Worm (Caenorhabditis elegans): ENCODE measurements around the gene Y53G8AR.5.

The Y53G8AR.5 gene

DNA sequence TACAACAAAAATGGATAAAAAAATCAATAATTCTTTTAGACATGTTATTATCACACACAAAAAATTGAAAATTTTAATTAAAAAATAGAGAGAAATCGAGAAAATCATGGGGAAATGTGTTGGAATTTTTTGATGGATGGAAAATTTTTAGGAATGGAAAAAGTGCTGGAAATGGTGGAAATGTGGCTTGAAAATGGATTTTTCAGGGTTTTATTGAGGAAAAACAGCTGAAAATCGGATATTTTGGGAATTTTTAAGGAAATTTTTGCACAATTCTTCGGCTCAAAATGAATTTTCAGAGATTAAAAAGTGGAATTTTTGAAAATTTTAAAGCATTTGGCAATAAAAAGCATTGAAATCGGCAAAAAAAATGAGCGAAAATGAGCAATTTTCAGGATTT, 20.6 kb downstream of the Y53G8AR.5 start:
- TF ChIP-seq syd-9 (tag; optimal IDR thresholded peaks at IDR 0.05) (no peak), pqm-1 (tag; optimal IDR thresholded peaks at IDR 0.05) (no peak), tbx-2 (tag; optimal IDR thresholded peaks at IDR 0.05) (no peak), ceh-45 (GFP tag; IDR thresholded peaks at IDR 0.05) (0 out of 2 replicates have a peak, but pooled peaks have one; percentile 26)

DNA sequence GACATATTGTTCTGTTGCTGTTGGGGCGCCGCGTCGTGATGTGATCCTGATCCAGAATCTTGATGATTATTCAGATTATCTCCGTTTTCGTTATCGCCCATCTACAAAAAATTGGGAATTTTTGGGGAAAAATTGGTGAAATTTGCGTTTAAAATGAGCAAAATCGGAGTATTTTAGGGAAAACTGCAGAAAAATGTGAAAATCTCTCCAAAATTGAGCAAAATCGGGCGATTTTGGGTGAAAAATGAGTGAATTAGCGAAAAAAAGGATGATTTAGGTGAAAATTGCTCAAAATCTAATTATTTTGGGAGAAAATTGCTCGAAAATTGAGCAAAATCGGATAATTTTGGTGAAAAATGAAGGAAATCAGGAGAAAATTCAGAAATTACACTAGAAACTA, 23.9 kb downstream of the Y53G8AR.5 start, which contains the start of gene Y53G8AR.9:
Gene Y53G8AR.9, minus strand, starts transcription at position 101 of the 400 bp plus-strand sequence.
- TF ChIP-seq sox-2 (GFP tag; IDR thresholded peaks at IDR 0.05) (no peak), ttx-3 (tag; optimal IDR thresholded peaks at IDR 0.05) (no peak), ceh-34 (tag; optimal IDR thresholded peaks at IDR 0.05) (no peak), lin-11 (tag; optimal IDR thresholded peaks at IDR 0.05) (no peak), zip-5 (tag; optimal IDR thresholded peaks at IDR 0.05) (no peak), pax-1 (tag; optimal IDR thresholded peaks at IDR 0.05) (no peak), ceh-18 (tag; optimal IDR thresholded peaks at IDR 0.05) (no peak), ceh-45 (GFP tag; IDR thresholded peaks at IDR 0.05) (no peak), ceh-48 (tag; optimal IDR thresholded peaks at IDR 0.05) (no peak), ahr-1 (tag; optimal IDR thresholded peaks at IDR 0.05) (no peak), eyg-1 (tag; optimal IDR thresholded peaks at IDR 0.05) (no peak)

DNA sequence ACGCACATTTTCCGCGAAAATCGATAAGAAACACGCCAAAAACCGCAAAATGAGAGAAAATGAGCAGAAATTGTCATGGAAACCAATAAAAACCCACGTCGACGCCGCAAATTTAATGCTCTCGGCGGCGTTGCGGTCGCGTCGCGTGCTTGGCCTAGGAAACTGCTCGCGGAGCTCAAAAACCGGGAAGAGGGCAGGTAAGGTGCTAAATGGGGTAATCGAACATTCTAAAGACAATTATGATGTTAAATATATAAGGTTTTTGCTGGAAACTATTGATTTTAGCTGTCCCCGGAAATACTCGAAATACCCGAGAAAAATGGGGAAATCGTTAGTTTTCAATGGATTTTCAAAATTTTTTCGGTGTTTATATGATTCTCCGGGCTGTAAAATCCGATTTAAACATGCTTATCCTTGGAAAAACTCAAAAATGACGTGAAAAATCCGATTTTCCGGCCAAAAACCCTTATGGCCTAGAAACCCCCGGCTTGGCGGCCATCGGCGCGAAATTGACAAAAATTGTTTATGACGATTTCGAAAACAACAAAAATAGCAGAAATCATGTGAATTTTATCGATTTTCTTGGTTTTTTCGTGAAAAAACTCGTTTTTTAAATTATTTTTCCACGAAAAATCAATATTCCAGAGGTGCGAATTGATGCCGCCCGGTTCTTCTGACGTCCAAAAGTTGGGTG, 25.2 kb downstream of the Y53G8AR.5 start, which contains the start of gene phf-15:
Gene phf-15, plus strand, starts transcription at position 537 of the 694 bp plus-strand sequence.
- TF ChIP-seq elt-2 (tag; optimal IDR thresholded peaks at IDR 0.05) (peak; percentile 34), ahr-1 (tag; optimal IDR thresholded peaks at IDR 0.05) (no peak), zip-5 (tag; optimal IDR thresholded peaks at IDR 0.05) (peak; percentile 5), rnt-1 (tag; optimal IDR thresholded peaks at IDR 0.05) (peak; percentile 24), ceh-48 (tag; optimal IDR thresholded peaks at IDR 0.05) (peak; percentile 12), ceh-31 (tag; optimal IDR thresholded peaks at IDR 0.05) (peak; percentile 70), unc-42 (tag; optimal IDR thresholded peaks at IDR 0.05) (peak; percentile 47), gmeb-2 (tag; optimal IDR thresholded peaks at IDR 0.05) (no peak), tbx-7 (tag; optimal IDR thresholded peaks at IDR 0.05) (peak; percentile 47), tbx-2 (tag; optimal IDR thresholded peaks at IDR 0.05) (peak; percentile 33), nhr-11 (tag; optimal IDR thresholded peaks at IDR 0.05) (no peak), C08G9.2 (tag; optimal IDR thresholded peaks at IDR 0.05) (peak; percentile 61), nfya-1 (tag; optimal IDR thresholded peaks at IDR 0.05) (peak; percentile 1), ceh-2 (tag; optimal IDR thresholded peaks at IDR 0.05) (peak; percentile 59), ceh-14 (tag; optimal IDR thresholded peaks at IDR 0.05) (peak; percentile 56), ets-4 (tag; optimal IDR thresholded peaks at IDR 0.05) (peak; percentile 67), ceh-24 (tag; optimal IDR thresholded peaks at IDR 0.05) (no peak)

DNA sequence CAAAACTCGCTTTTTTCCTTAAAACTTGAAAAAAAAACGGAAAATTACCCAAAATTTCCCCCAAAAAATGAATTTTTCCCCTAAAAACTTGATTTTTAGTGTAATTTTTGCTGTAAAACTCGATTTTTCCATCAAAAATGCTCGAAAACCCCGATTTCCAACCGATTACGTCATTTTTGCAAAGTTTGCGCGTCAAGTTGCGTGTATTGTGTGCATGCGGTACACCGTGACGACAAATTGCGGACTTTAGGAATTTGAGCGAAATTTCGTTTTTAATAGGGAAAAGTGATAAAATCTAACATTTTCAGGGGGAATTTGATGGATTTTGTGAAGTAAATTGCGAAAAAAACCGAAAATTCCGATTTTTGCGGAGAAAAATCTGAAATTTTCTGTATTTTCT, 26.7 kb downstream of the Y53G8AR.5 start:
- peak; percentile 31 for TF ChIP-seq elt-2 (tag; optimal IDR thresholded peaks at IDR 0.05)
- peak; percentile 46 for TF ChIP-seq nfya-1 (tag; optimal IDR thresholded peaks at IDR 0.05)
- no peak for TF ChIP-seq hlh-8 (tag; optimal IDR thresholded peaks at IDR 0.05)
- TF ChIP-seq ztf-16 (tag; optimal IDR thresholded peaks at IDR 0.05), result peak; percentile 19
- TF ChIP-seq ceh-19 (GFP tag; optimal IDR thresholded peaks at IDR 0.05), result no peak
- TF ChIP-seq ceh-2 (tag; optimal IDR thresholded peaks at IDR 0.05), result no peak
- no peak for TF ChIP-seq hlh-30 (tag; optimal IDR thresholded peaks at IDR 0.05; ENCODE audit: insufficient read depth)

DNA sequence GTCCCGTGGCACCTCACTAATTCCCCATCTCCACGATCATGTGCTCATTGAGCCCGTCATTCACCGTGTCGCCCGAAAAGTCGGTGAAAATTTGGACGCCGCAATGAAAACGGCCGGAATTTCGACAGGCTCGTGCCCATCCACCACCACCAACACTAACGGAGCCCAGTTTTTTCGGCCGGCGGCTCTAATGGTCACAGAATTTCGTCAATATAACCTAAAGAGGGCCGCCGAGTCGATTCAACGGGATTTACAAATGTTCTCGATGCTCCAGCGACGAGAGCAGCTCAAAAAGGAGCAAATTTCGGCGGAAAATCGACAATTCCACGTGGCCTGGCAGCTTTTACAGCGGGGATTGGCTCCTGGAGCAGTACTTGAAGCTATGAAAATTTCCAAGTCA, 32.2 kb downstream of the Y53G8AR.5 start:
- TF ChIP-seq rnt-1 (tag; optimal IDR thresholded peaks at IDR 0.05) (no peak), pros-1 (tag; optimal IDR thresholded peaks at IDR 0.05) (no peak), hlh-13 (GFP tag; optimal IDR thresholded peaks at IDR 0.05) (no peak), lim-6 (tag; optimal IDR thresholded peaks at IDR 0.05) (no peak), pax-1 (tag; optimal IDR thresholded peaks at IDR 0.05) (no peak), hlh-15 (tag; optimal IDR thresholded peaks at IDR 0.05) (no peak), fkh-10 (GFP tag; optimal IDR thresholded peaks at IDR 0.05) (no peak), ztf-16 (tag; optimal IDR thresholded peaks at IDR 0.05) (no peak), sdc-2 (tag; optimal IDR thresholded peaks at IDR 0.05) (no peak), ceh-34 (tag; optimal IDR thresholded peaks at IDR 0.05) (no peak), pqm-1 (tag; optimal IDR thresholded peaks at IDR 0.05) (no peak), Y22D7AL.16 (tag; optimal IDR thresholded peaks at IDR 0.05) (no peak)

Measured in whole organism, late embryonic.